Fruit fly (Drosophila melanogaster): ENCODE measurements around the gene Mvb12.

Mvb12 gene

dm6 chrX:18114770-18115169 is 13.7 kb upstream of the Mvb12 start:
- TF ChIP-seq CG7045 (GFP tag; optimal IDR thresholded peaks at IDR 0.05), result no peak
- TF ChIP-seq CG14711 (tag; optimal IDR thresholded peaks at IDR 0.05), result no peak
- no peak for TF ChIP-seq kay (GFP tag; ENCODE audit: borderline replicate concordance)
- no peak for TF ChIP-seq CG12768 (GFP tag; optimal IDR thresholded peaks at IDR 0.05)
- TF ChIP-seq Hr96 (GFP tag; optimal IDR thresholded peaks at IDR 0.05), result no peak
- TF ChIP-seq CG7101 (tag; optimal IDR thresholded peaks at IDR 0.05), result no peak
- no peak for TF ChIP-seq bab1 (GFP tag; optimal IDR thresholded peaks at IDR 0.05)
- no peak for TF ChIP-seq CG1620 (GFP tag; optimal IDR thresholded peaks at IDR 0.05)
- TF ChIP-seq cnc (optimal IDR thresholded peaks at IDR 0.05), result no peak
- no peak for TF ChIP-seq ovo (GFP tag; optimal IDR thresholded peaks at IDR 0.05)
- TF ChIP-seq toe (GFP tag; optimal IDR thresholded peaks at IDR 0.05), result no peak
- no peak for TF ChIP-seq Crg-1 (GFP tag; optimal IDR thresholded peaks at IDR 0.05)
- no peak for TF ChIP-seq CG5204 (GFP tag; optimal IDR thresholded peaks at IDR 0.05)
- TF ChIP-seq Clk (GFP tag; optimal IDR thresholded peaks at IDR 0.05), result no peak
- TF ChIP-seq CG11617 (GFP tag; optimal IDR thresholded peaks at IDR 0.05), result no peak
- TF ChIP-seq tj (GFP tag; optimal IDR thresholded peaks at IDR 0.05), result no peak
- no peak for TF ChIP-seq cic (GFP tag; optimal IDR thresholded peaks at IDR 0.05)
- TF ChIP-seq CG33017 (tag; optimal IDR thresholded peaks at IDR 0.05), result no peak
- no peak for TF ChIP-seq Mnt (GFP tag; optimal IDR thresholded peaks at IDR 0.05)

dm6 chrX:18108676-18109075 is 7.6 kb upstream of the Mvb12 start:
- no peak for TF ChIP-seq Mnt (GFP tag; optimal IDR thresholded peaks at IDR 0.05)

dm6 chrX:18106686-18107085 is 5.6 kb upstream of the Mvb12 start:
- no peak for TF ChIP-seq kay (GFP tag; ENCODE audit: borderline replicate concordance)
- TF ChIP-seq CG11617 (GFP tag; optimal IDR thresholded peaks at IDR 0.05), result no peak
- TF ChIP-seq Clk (GFP tag; optimal IDR thresholded peaks at IDR 0.05), result no peak
- TF ChIP-seq CG7101 (tag; optimal IDR thresholded peaks at IDR 0.05), result no peak
- no peak for TF ChIP-seq Hr96 (GFP tag; optimal IDR thresholded peaks at IDR 0.05)
- TF ChIP-seq bab1 (GFP tag; optimal IDR thresholded peaks at IDR 0.05), result no peak
- no peak for TF ChIP-seq ovo (GFP tag; optimal IDR thresholded peaks at IDR 0.05)
- no peak for TF ChIP-seq CG7045 (GFP tag; optimal IDR thresholded peaks at IDR 0.05)
- TF ChIP-seq Mnt (GFP tag; optimal IDR thresholded peaks at IDR 0.05), result no peak
- no peak for TF ChIP-seq cic (GFP tag; optimal IDR thresholded peaks at IDR 0.05)
- TF ChIP-seq toe (GFP tag; optimal IDR thresholded peaks at IDR 0.05), result no peak
- no peak for TF ChIP-seq tj (GFP tag; optimal IDR thresholded peaks at IDR 0.05)
- no peak for TF ChIP-seq CG12768 (GFP tag; optimal IDR thresholded peaks at IDR 0.05)

dm6 chrX:18103353-18103752 is 2.2 kb upstream of the Mvb12 start, which contains the start of gene CG7135:
TSS of gene CG7135 (plus strand) at chrX:18103653.
- TF ChIP-seq CG14711 (tag; optimal IDR thresholded peaks at IDR 0.05) (no peak), kay (GFP tag; ENCODE audit: borderline replicate concordance) (no peak), pad (GFP tag; optimal IDR thresholded peaks at IDR 0.05) (no peak), CG7045 (GFP tag; optimal IDR thresholded peaks at IDR 0.05) (no peak), CG5204 (GFP tag; optimal IDR thresholded peaks at IDR 0.05) (no peak), CG1620 (GFP tag; optimal IDR thresholded peaks at IDR 0.05) (no peak), CG12768 (GFP tag; optimal IDR thresholded peaks at IDR 0.05) (no peak), tj (GFP tag; optimal IDR thresholded peaks at IDR 0.05) (no peak)

- peak; percentile 15 for TF ChIP-seq Hr96 (GFP tag; optimal IDR thresholded peaks at IDR 0.05)
- no peak for TF ChIP-seq CG7101 (tag; optimal IDR thresholded peaks at IDR 0.05)
- TF ChIP-seq Crg-1 (GFP tag; optimal IDR thresholded peaks at IDR 0.05), result no peak
- peak; percentile 15 for TF ChIP-seq toe (GFP tag; optimal IDR thresholded peaks at IDR 0.05)
- no peak for TF ChIP-seq Clk (GFP tag; optimal IDR thresholded peaks at IDR 0.05)
Measured at dm6 chrX:18101778-18102177, 664 bp upstream of the Mvb12 start, which contains the start of gene Taf8. TSS of gene Taf8 (plus strand) at chrX:18101970.

dm6 chrX:18100146-18100669 is 906 bp downstream of the Mvb12 start:
- TF ChIP-seq CG7045 (GFP tag; optimal IDR thresholded peaks at IDR 0.05) (no peak), bab1 (GFP tag; optimal IDR thresholded peaks at IDR 0.05) (peak; percentile 0), cic (GFP tag; optimal IDR thresholded peaks at IDR 0.05) (peak; percentile 70), ovo (GFP tag; optimal IDR thresholded peaks at IDR 0.05) (peak; percentile 42), kay (GFP tag; ENCODE audit: borderline replicate concordance) (no peak), CG11617 (GFP tag; optimal IDR thresholded peaks at IDR 0.05) (no peak), CG14711 (tag; optimal IDR thresholded peaks at IDR 0.05) (no peak), cnc (optimal IDR thresholded peaks at IDR 0.05) (no peak), Mnt (GFP tag; optimal IDR thresholded peaks at IDR 0.05) (peak; percentile 52), Crg-1 (GFP tag; optimal IDR thresholded peaks at IDR 0.05) (no peak), CG7101 (tag; optimal IDR thresholded peaks at IDR 0.05) (peak; percentile 61), CG5204 (GFP tag; optimal IDR thresholded peaks at IDR 0.05) (no peak), toe (GFP tag; optimal IDR thresholded peaks at IDR 0.05) (no peak), tj (GFP tag; optimal IDR thresholded peaks at IDR 0.05) (no peak)

- TF ChIP-seq Clk (GFP tag; optimal IDR thresholded peaks at IDR 0.05) (peak; percentile 39), Crg-1 (GFP tag; optimal IDR thresholded peaks at IDR 0.05) (peak; percentile 16), CG1620 (GFP tag; optimal IDR thresholded peaks at IDR 0.05) (no peak), CG5204 (GFP tag; optimal IDR thresholded peaks at IDR 0.05) (no peak), ovo (GFP tag; optimal IDR thresholded peaks at IDR 0.05) (no peak), CG7101 (tag; optimal IDR thresholded peaks at IDR 0.05) (peak; percentile 90), pad (GFP tag; optimal IDR thresholded peaks at IDR 0.05) (peak; percentile 61), CG7045 (GFP tag; optimal IDR thresholded peaks at IDR 0.05) (peak; percentile 71), Hr96 (GFP tag; optimal IDR thresholded peaks at IDR 0.05) (peak; percentile 3), bab1 (GFP tag; optimal IDR thresholded peaks at IDR 0.05) (no peak), toe (GFP tag; optimal IDR thresholded peaks at IDR 0.05) (no peak), cnc (optimal IDR thresholded peaks at IDR 0.05) (no peak), Mnt (GFP tag; optimal IDR thresholded peaks at IDR 0.05) (peak; percentile 47), cic (GFP tag; optimal IDR thresholded peaks at IDR 0.05) (peak; percentile 18), CG33017 (tag; optimal IDR thresholded peaks at IDR 0.05) (peak; percentile 82), kay (GFP tag; ENCODE audit: borderline replicate concordance) (no peak), CG11617 (GFP tag; optimal IDR thresholded peaks at IDR 0.05) (peak; percentile 82), tj (GFP tag; optimal IDR thresholded peaks at IDR 0.05) (peak; percentile 38), CG14711 (tag; optimal IDR thresholded peaks at IDR 0.05) (peak; percentile 75), CG12768 (GFP tag; optimal IDR thresholded peaks at IDR 0.05) (peak; percentile 80)
Measured at dm6 chrX:18094747-18095352, 6.3 kb downstream of the Mvb12 start.
